Worm (Caenorhabditis elegans): ENCODE data around the gene R02F11.12.

The R02F11.12 gene

DNA sequence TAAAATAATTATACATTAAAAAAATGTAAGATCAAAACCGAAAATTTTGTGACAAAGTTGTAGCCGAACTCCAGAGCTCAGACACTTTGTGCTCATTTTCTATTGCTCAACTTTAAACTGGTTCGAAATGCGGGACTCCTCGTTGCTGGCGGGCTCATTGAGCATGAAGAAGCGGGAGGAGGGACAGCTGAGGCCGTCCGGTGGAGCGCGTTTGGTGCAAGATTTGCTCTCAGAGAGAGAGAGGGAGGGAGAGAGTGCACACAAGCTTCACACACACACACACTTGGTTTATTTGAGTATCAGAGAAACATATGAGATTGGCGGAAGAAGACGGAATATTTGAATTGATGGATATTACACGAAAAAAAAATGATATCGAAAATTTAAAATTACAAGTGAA lies 20.2 kb downstream of the R02F11.12 start (continued):
- no peak for TF ChIP-seq sup-37 (GFP tag; optimal IDR thresholded peaks at IDR 0.05)
- TF ChIP-seq unc-30 (tag; optimal IDR thresholded peaks at IDR 0.05), result no peak
- TF ChIP-seq xbp-1 (tag; optimal IDR thresholded peaks at IDR 0.05), result peak; percentile 1
- peak; percentile 21 for TF ChIP-seq nhr-47 (tag; optimal IDR thresholded peaks at IDR 0.05)
- no peak for TF ChIP-seq nhr-11 (tag; optimal IDR thresholded peaks at IDR 0.05)
- peak; percentile 14 for TF ChIP-seq mep-1 (tag; optimal IDR thresholded peaks at IDR 0.05)
- TF ChIP-seq nhr-19 (GFP tag; conservative IDR thresholded peaks at IDR 0.05), result no peak; the same call in 1 of the 2 replicates
- TF ChIP-seq fkh-4 (tag; optimal IDR thresholded peaks at IDR 0.05; ENCODE audit: borderline replicate concordance), result no peak
- no peak for TF ChIP-seq egl-27 (tag; optimal IDR thresholded peaks at IDR 0.05)
- no peak for TF ChIP-seq sox-4 (tag; optimal IDR thresholded peaks at IDR 0.05)
- no peak for TF ChIP-seq fos-1 (tag; optimal IDR thresholded peaks at IDR 0.05)
- no peak for TF ChIP-seq snpc-4 (tag; optimal IDR thresholded peaks at IDR 0.05)
- TF ChIP-seq skn-1 (tag; optimal IDR thresholded peaks at IDR 0.05), result peak; percentile 27
- TF ChIP-seq hlh-17 (GFP tag; optimal IDR thresholded peaks at IDR 0.05; ENCODE audit: borderline replicate concordance), result no peak
- no peak for TF ChIP-seq zag-1 (tag; optimal IDR thresholded peaks at IDR 0.05)
- TF ChIP-seq ceh-63 (GFP tag; optimal IDR thresholded peaks at IDR 0.05), result no peak
- peak; percentile 30 for TF ChIP-seq nhr-20 (tag; optimal IDR thresholded peaks at IDR 0.05)
- TF ChIP-seq nhr-90 (tag; optimal IDR thresholded peaks at IDR 0.05; ENCODE audit: poor library complexity), result no peak
- peak; percentile 47 for TF ChIP-seq lin-15B (tag; optimal IDR thresholded peaks at IDR 0.05)
- TF ChIP-seq isw-1 (GFP tag; IDR thresholded peaks at IDR 0.05), result no peak
- TF ChIP-seq ztf-11 (tag; optimal IDR thresholded peaks at IDR 0.05), result no peak
- TF ChIP-seq nhr-77 (tag; optimal IDR thresholded peaks at IDR 0.05), result no peak
- TF ChIP-seq ama-1 (optimal IDR thresholded peaks at IDR 0.05), result no peak
- no peak for TF ChIP-seq pqm-1 (tag; optimal IDR thresholded peaks at IDR 0.05)
- no peak for TF ChIP-seq sptf-1 (tag; optimal IDR thresholded peaks at IDR 0.05)
- peak; percentile 58 for TF ChIP-seq nhr-71 (tag; optimal IDR thresholded peaks at IDR 0.05)
- no peak for TF ChIP-seq jun-1 (tag; optimal IDR thresholded peaks at IDR 0.05)
- TF ChIP-seq ztf-4 (tag; optimal IDR thresholded peaks at IDR 0.05), result no peak
- no peak for TF ChIP-seq mef-2 (tag; optimal IDR thresholded peaks at IDR 0.05)

ce11 chrV:4813825-4814224 lies 23.4 kb downstream of the R02F11.12 start:
- TF ChIP-seq lin-35 (GFP tag; optimal IDR thresholded peaks at IDR 0.05) (no peak), nhr-11 (tag; optimal IDR thresholded peaks at IDR 0.05) (no peak), nhr-77 (tag; optimal IDR thresholded peaks at IDR 0.05) (no peak), hlh-17 (GFP tag; optimal IDR thresholded peaks at IDR 0.05; ENCODE audit: borderline replicate concordance) (no peak), sox-4 (tag; optimal IDR thresholded peaks at IDR 0.05) (no peak), efl-1 (optimal IDR thresholded peaks at IDR 0.05) (no peak), efl-1 (GFP tag; optimal IDR thresholded peaks at IDR 0.05 in 1 of 2) (peak in 1 of 2 experiments; percentile 18), C16A3.4 (tag; optimal IDR thresholded peaks at IDR 0.05) (no peak), ztf-4 (tag; optimal IDR thresholded peaks at IDR 0.05) (no peak)

- TF ChIP-seq fkh-10 (GFP tag; optimal IDR thresholded peaks at IDR 0.05) (no peak), nhr-90 (tag; optimal IDR thresholded peaks at IDR 0.05; ENCODE audit: poor library complexity) (no peak), irx-1 (tag; optimal IDR thresholded peaks at IDR 0.05) (no peak), Y116A8C.19 (tag; optimal IDR thresholded peaks at IDR 0.05; ENCODE audit: borderline replicate concordance) (no peak), rnt-1 (tag; optimal IDR thresholded peaks at IDR 0.05) (no peak), fkh-8 (tag; optimal IDR thresholded peaks at IDR 0.05) (no peak), mdl-1 (tag; optimal IDR thresholded peaks at IDR 0.05) (no peak), unc-30 (tag; optimal IDR thresholded peaks at IDR 0.05) (no peak), ets-5 (GFP tag; IDR thresholded peaks at IDR 0.05) (no peak), nhr-19 (GFP tag; conservative IDR thresholded peaks at IDR 0.05) (no peak), ceh-90 (tag; optimal IDR thresholded peaks at IDR 0.05) (no peak), zag-1 (tag; optimal IDR thresholded peaks at IDR 0.05) (no peak)
These were observed 28.1 kb downstream of the R02F11.12 start, which contains the start of gene ccep-97 for ce11 chrV:4818563-4818962. Gene ccep-97 (minus strand): TSS chrV:4818663.

Data from whole organism, L1 larva.